Worm (Caenorhabditis elegans): ENCODE measurements around the gene C50E3.11.

The C50E3.11 gene

ce11 chrV:7609698-7610420, 6.6 kb upstream of the C50E3.11 start, which contains the start of the genes folt-3 and clec-214:
Gene folt-3 (minus strand): TSS chrV:7609748.
Gene clec-214 (plus strand): TSS chrV:7610370.
- no peak for TF ChIP-seq ceh-82 (tag; optimal IDR thresholded peaks at IDR 0.05)
- TF ChIP-seq fos-1 (tag; optimal IDR thresholded peaks at IDR 0.05) = no peak
- TF ChIP-seq elt-1 (tag; optimal IDR thresholded peaks at IDR 0.05) = no peak
- no peak for TF ChIP-seq unc-62 (GFP tag; optimal IDR thresholded peaks at IDR 0.05)
- TF ChIP-seq R02D3.7 (tag; optimal IDR thresholded peaks at IDR 0.05) = no peak
- no peak for TF ChIP-seq ceh-16 (tag; optimal IDR thresholded peaks at IDR 0.05)
- TF ChIP-seq snpc-4 (tag; optimal IDR thresholded peaks at IDR 0.05) = no peak
- TF ChIP-seq unc-39 (tag; optimal IDR thresholded peaks at IDR 0.05) = no peak
- TF ChIP-seq ZK546.5 (tag; optimal IDR thresholded peaks at IDR 0.05) = no peak
- no peak for TF ChIP-seq sma-9 (GFP tag; optimal IDR thresholded peaks at IDR 0.05)
- TF ChIP-seq sma-9 (tag; optimal IDR thresholded peaks at IDR 0.05) = no peak
- no peak for TF ChIP-seq lsy-2 (tag; optimal IDR thresholded peaks at IDR 0.05)
- TF ChIP-seq Y55F3AM.14 (GFP tag; optimal IDR thresholded peaks at IDR 0.05) = no peak
- TF ChIP-seq nhr-129 (tag; optimal IDR thresholded peaks at IDR 0.05) = no peak
- TF ChIP-seq peb-1 (tag; optimal IDR thresholded peaks at IDR 0.05) = no peak
- TF ChIP-seq ztf-4 (tag; optimal IDR thresholded peaks at IDR 0.05) = no peak
- no peak for TF ChIP-seq ztf-1 (GFP tag; conservative IDR thresholded peaks at IDR 0.05)

- TF ChIP-seq nhr-12 (tag; optimal IDR thresholded peaks at IDR 0.05) = no peak
- TF ChIP-seq skn-1 (tag; optimal IDR thresholded peaks at IDR 0.05) = no peak
- no peak for TF ChIP-seq gmeb-1 (tag; optimal IDR thresholded peaks at IDR 0.05)
- TF ChIP-seq ztf-11 (tag; optimal IDR thresholded peaks at IDR 0.05) = no peak
- TF ChIP-seq snpc-4 (tag; optimal IDR thresholded peaks at IDR 0.05) = no peak
- no peak for TF ChIP-seq nhr-21 (tag; optimal IDR thresholded peaks at IDR 0.05)
- TF ChIP-seq elt-3 (tag; optimal IDR thresholded peaks at IDR 0.05) = no peak
- no peak for TF ChIP-seq mab-5 (tag; optimal IDR thresholded peaks at IDR 0.05)
- no peak for TF ChIP-seq aly-2 (tag; optimal IDR thresholded peaks at IDR 0.05)
Observed at ce11 chrV:7604858-7605257, 1.6 kb upstream of the C50E3.11 start, which contains the start of gene clec-213. Gene clec-213 (plus strand): TSS chrV:7605158.

ce11 chrV:7601443-7601842, 1.8 kb downstream of the C50E3.11 start, which contains the start of gene scl-26:
Gene scl-26 (minus strand): TSS chrV:7601543.
- TF ChIP-seq nhr-25 (tag; optimal IDR thresholded peaks at IDR 0.05) = no peak
- no peak for TF ChIP-seq ama-1 (optimal IDR thresholded peaks at IDR 0.05)
- no peak for TF ChIP-seq nhr-6 (tag; optimal IDR thresholded peaks at IDR 0.05)
- no peak for TF ChIP-seq dmd-4 (tag; optimal IDR thresholded peaks at IDR 0.05)
- no peak for TF ChIP-seq zag-1 (tag; optimal IDR thresholded peaks at IDR 0.05)
- TF ChIP-seq fos-1 (tag; optimal IDR thresholded peaks at IDR 0.05) = no peak
- TF ChIP-seq sma-9 (GFP tag; optimal IDR thresholded peaks at IDR 0.05) = no peak
- TF ChIP-seq sma-9 (tag; optimal IDR thresholded peaks at IDR 0.05) = no peak
- no peak for TF ChIP-seq sma-3 (GFP tag; optimal IDR thresholded peaks at IDR 0.05)
- TF ChIP-seq C34F6.9 (tag; optimal IDR thresholded peaks at IDR 0.05) = no peak

ce11 chrV:7600149-7600548, 3.1 kb downstream of the C50E3.11 start, which contains the start of gene C50E3.9:
Gene C50E3.9 (minus strand): TSS chrV:7600249.
- no peak for TF ChIP-seq ztf-1 (GFP tag; conservative IDR thresholded peaks at IDR 0.05)
- TF ChIP-seq nhr-10 (tag; optimal IDR thresholded peaks at IDR 0.05) = no peak
- no peak for TF ChIP-seq mbf-1 (tag; optimal IDR thresholded peaks at IDR 0.05)
- no peak for TF ChIP-seq mdl-1 (tag; optimal IDR thresholded peaks at IDR 0.05)
- TF ChIP-seq Y55F3AM.14 (GFP tag; optimal IDR thresholded peaks at IDR 0.05) = no peak
- no peak for TF ChIP-seq mab-5 (tag; optimal IDR thresholded peaks at IDR 0.05)
- no peak for TF ChIP-seq egl-27 (tag; optimal IDR thresholded peaks at IDR 0.05)
- no peak for TF ChIP-seq nhr-21 (tag; optimal IDR thresholded peaks at IDR 0.05)
- TF ChIP-seq zag-1 (tag; optimal IDR thresholded peaks at IDR 0.05) = no peak
- no peak for TF ChIP-seq peb-1 (tag; optimal IDR thresholded peaks at IDR 0.05)
- no peak for TF ChIP-seq unc-39 (tag; optimal IDR thresholded peaks at IDR 0.05)
- no peak for TF ChIP-seq nhr-11 (tag; optimal IDR thresholded peaks at IDR 0.05)
